Worm (Caenorhabditis elegans) whole organism, L4 larva: ENCODE results near the gene F09G8.5.

Source experiments
- Y48G9A.11 ChIP-seq: fragments of 200-800 bp; sonication (Bioruptor generic); IDR thresholded peaks from 2 replicates; pipeline ENCODE4 v1.3.6; 2022; ENCODE audit warnings: missing genetic modification reagents, missing genetic modification characterization, missing compliant biosample characterization
- Y5F2A.4 ChIP-seq: fragments of 200-800 bp; sonication (Bioruptor generic); optimal IDR thresholded peaks from 2 replicates; lab custom pipeline; 2018; ENCODE audit warnings: mild to moderate bottlenecking, missing genetic modification characterization, missing compliant biosample characterization
- Y75B8A.6 ChIP-seq: fragments of 200-800 bp; sonication (Bioruptor generic); IDR thresholded peaks from 2 replicates; pipeline ENCODE4 v1.3.6; 2022; ENCODE audit warnings: missing genetic modification reagents, missing genetic modification characterization, missing compliant biosample characterization
- aha-1 ChIP-seq: fragments of 150-350 bp; peaks from one replicate; lab custom pipeline; 2014; ENCODE audit warnings: missing biosample characterization, missing genetic modification characterization
- attf-4 ChIP-seq: sonication (generic microtip); optimal IDR thresholded peaks from 3 replicates; lab custom pipeline; 2017; ENCODE audit warnings: missing biosample characterization, missing genetic modification characterization
- ceh-32 ChIP-seq: sonication (generic microtip); optimal IDR thresholded peaks from 2 replicates; lab custom pipeline; 2016; ENCODE audit warnings: mild to moderate bottlenecking, missing genetic modification characterization, missing compliant biosample characterization; ENCODE audit not compliant: poor library complexity
- ceh-44 ChIP-seq: fragments of 200-800 bp; sonication (Bioruptor generic); IDR thresholded peaks from 2 replicates; pipeline ENCODE4 v1.3.6; 2022; ENCODE audit warnings: missing genetic modification reagents, missing genetic modification characterization, missing compliant biosample characterization
- daf-12 ChIP-seq: fragments of 150-350 bp; optimal IDR thresholded peaks from 2 replicates; lab custom pipeline; 2014; ENCODE audit warnings: missing biosample characterization, missing genetic modification reagents, missing genetic modification characterization
- dmd-6 ChIP-seq: fragments of 200-800 bp; sonication (Bioruptor generic); IDR thresholded peaks from 2 replicates; pipeline ENCODE4 v1.3.6; 2022; ENCODE audit warnings: missing genetic modification reagents, missing genetic modification characterization, missing compliant biosample characterization
- dpl-1 ChIP-seq: fragments of 150-350 bp; optimal IDR thresholded peaks from 2 replicates; lab custom pipeline; 2014; ENCODE audit warnings: missing biosample characterization, missing genetic modification reagents, missing genetic modification characterization
- hif-1 ChIP-seq, 2 experiments: sonication (generic microtip); optimal IDR thresholded peaks; 2 replicates each; lab custom pipeline; 2016 to 2017; ENCODE audit warnings: missing compliant biosample characterization in 2 of 2, missing genetic modification characterization in 2 of 2, missing genetic modification reagents in 2 of 2, missing genotype in 2 of 2, mild to moderate bottlenecking in 1 of 2
- hmg-1.1 ChIP-seq: fragments of 200-800 bp; sonication (Bioruptor generic); IDR thresholded peaks from 2 replicates; pipeline ENCODE4 v1.3.6; 2022; ENCODE audit warnings: missing genetic modification reagents, missing genetic modification characterization, missing compliant biosample characterization
- lim-7 ChIP-seq: fragments of 200-800 bp; sonication (Bioruptor generic); IDR thresholded peaks from 2 replicates; pipeline ENCODE4 v1.3.6; 2022; ENCODE audit warnings: missing genetic modification characterization, missing compliant biosample characterization
- lin-13 ChIP-seq: fragments of 150-350 bp; optimal IDR thresholded peaks from 2 replicates; lab custom pipeline; 2014; ENCODE audit warnings: missing biosample characterization, missing genetic modification reagents, missing genetic modification characterization
- lin-29 ChIP-seq: fragments of 200-800 bp; sonication (Bioruptor generic); IDR thresholded peaks from 2 replicates; pipeline ENCODE4 v1.3.6; 2022; ENCODE audit warnings: missing genetic modification reagents, missing genetic modification characterization, missing compliant biosample characterization
- lin-38 ChIP-seq: fragments of 200-800 bp; sonication (Bioruptor generic); IDR thresholded peaks from 2 replicates; pipeline ENCODE4 v1.3.6; 2022; ENCODE audit warnings: missing genetic modification reagents, missing genetic modification characterization, missing compliant biosample characterization
- lir-3 ChIP-seq: sonication (generic microtip); optimal IDR thresholded peaks from 2 replicates; lab custom pipeline; 2016; ENCODE audit warnings: mild to moderate bottlenecking, missing genetic modification characterization, missing compliant biosample characterization
- madf-9 ChIP-seq: fragments of 200-800 bp; sonication (Bioruptor generic); conservative IDR thresholded peaks from 2 replicates; pipeline ENCODE4 v1.3.6; 2022; ENCODE audit warnings: missing genetic modification reagents, missing genetic modification characterization, missing compliant biosample characterization
- mdl-1 ChIP-seq, 2 experiments: fragments of 150-350 bp in 1 of 2; sonication (generic microtip) in 1 of 2; optimal IDR thresholded peaks; 2 replicates each; lab custom pipeline; 2014 to 2017; ENCODE audit warnings: missing biosample characterization in 2 of 2, missing genetic modification characterization in 2 of 2
- mdt-29 ChIP-seq: fragments of 200-800 bp; sonication (Bioruptor generic); IDR thresholded peaks from 2 replicates; pipeline ENCODE4 v1.3.6; 2022; ENCODE audit warnings: missing genetic modification reagents, missing genetic modification characterization, missing compliant biosample characterization
- mes-2 ChIP-seq: sonication (generic microtip); optimal IDR thresholded peaks from 2 replicates; lab custom pipeline; 2016; ENCODE audit warnings: missing genotype, mild to moderate bottlenecking, missing genetic modification characterization, missing compliant biosample characterization; ENCODE audit not compliant: poor library complexity, severe bottlenecking
- mxl-2 ChIP-seq: fragments of 200-800 bp; sonication (Bioruptor generic); conservative IDR thresholded peaks from 2 replicates; pipeline ENCODE4 v1.3.6; 2022; ENCODE audit warnings: missing genetic modification reagents, missing genetic modification characterization, missing compliant biosample characterization
- mxl-3 ChIP-seq: fragments of 200-800 bp; sonication (Bioruptor generic); optimal IDR thresholded peaks from 2 replicates; lab custom pipeline; 2018; ENCODE audit warnings: mild to moderate bottlenecking, missing genetic modification characterization, missing compliant biosample characterization
- nhr-102 ChIP-seq: sonication (generic microtip); optimal IDR thresholded peaks from 2 replicates; lab custom pipeline; 2016; ENCODE audit warnings: mild to moderate bottlenecking, missing genetic modification characterization, moderate library complexity, missing compliant biosample characterization
- nhr-25 ChIP-seq: sonication (generic microtip); optimal IDR thresholded peaks from 2 replicates; lab custom pipeline; 2017; ENCODE audit warnings: missing genetic modification characterization, mild to moderate bottlenecking, missing compliant biosample characterization, antibody characterized with exemption, moderate library complexity, borderline replicate concordance; ENCODE audit not compliant: insufficient read depth
- nhr-48 ChIP-seq: sonication (generic microtip); optimal IDR thresholded peaks from 2 replicates; lab custom pipeline; 2016; ENCODE audit warnings: mild to moderate bottlenecking, missing genetic modification characterization, missing compliant biosample characterization
- nhr-77 ChIP-seq: fragments of 150-350 bp; optimal IDR thresholded peaks from 2 replicates; lab custom pipeline; 2014; ENCODE audit warnings: missing biosample characterization, missing genetic modification characterization
- pha-4 ChIP-seq, 2 experiments: fragments of 150-350 bp in 1 of 2; fragments of 200-800 bp in 1 of 2; sonication (Bioruptor generic) in 1 of 2; IDR thresholded peaks in 1 of 2; optimal IDR thresholded peaks in 1 of 2; 2 replicates each; pipeline versions ENCODE4 v1.3.6 to Lab custom; 2014 to 2022; ENCODE audit warnings: missing genetic modification characterization in 2 of 2, missing genetic modification reagents in 2 of 2, missing biosample characterization in 1 of 2, missing compliant biosample characterization in 1 of 2
- php-3 ChIP-seq: fragments of 200-800 bp; sonication (Bioruptor generic); IDR thresholded peaks from 2 replicates; pipeline ENCODE4 v1.3.6; 2022; ENCODE audit warnings: missing genetic modification reagents, missing genetic modification characterization, missing compliant biosample characterization
- pqm-1 ChIP-seq: sonication (generic microtip); optimal IDR thresholded peaks from 2 replicates; lab custom pipeline; 2017; ENCODE audit warnings: missing biosample characterization, missing genetic modification characterization
- rbr-2 ChIP-seq: sonication (generic microtip); optimal IDR thresholded peaks from 2 replicates; lab custom pipeline; 2016; ENCODE audit warnings: missing genotype, missing genetic modification characterization, missing compliant biosample characterization
- spr-1 ChIP-seq: sonication (generic microtip); optimal IDR thresholded peaks from 2 replicates; lab custom pipeline; 2016; ENCODE audit warnings: mild to moderate bottlenecking, missing genetic modification characterization, missing compliant biosample characterization
- spr-3 ChIP-seq: fragments of 200-800 bp; sonication (Bioruptor generic); optimal IDR thresholded peaks from 2 replicates; lab custom pipeline; 2018; ENCODE audit warnings: mild to moderate bottlenecking, missing genetic modification characterization, missing compliant biosample characterization
- tag-97 ChIP-seq: fragments of 200-800 bp; sonication (Bioruptor generic); IDR thresholded peaks from 2 replicates; pipeline ENCODE4 v1.3.6; 2022; ENCODE audit warnings: missing genetic modification characterization, missing compliant biosample characterization
- tra-1 ChIP-seq: fragments of 200-800 bp; sonication (Bioruptor generic); IDR thresholded peaks from 2 replicates; pipeline ENCODE4 v1.3.6; 2022; ENCODE audit warnings: missing genetic modification reagents, missing genetic modification characterization, missing compliant biosample characterization
- unc-130 ChIP-seq: sonication (generic microtip); optimal IDR thresholded peaks from 2 replicates; lab custom pipeline; 2016; ENCODE audit warnings: missing genetic modification reagents, missing genetic modification characterization, missing compliant biosample characterization
- vab-7 ChIP-seq: fragments of 200-800 bp; sonication (Bioruptor generic); IDR thresholded peaks from 2 replicates; pipeline ENCODE4 v1.3.6; 2022; ENCODE audit warnings: missing genetic modification reagents, missing genetic modification characterization, missing compliant biosample characterization
- zfp-3 ChIP-seq: fragments of 200-800 bp; sonication (Bioruptor generic); conservative IDR thresholded peaks from 2 replicates; pipeline ENCODE4 v1.3.6; 2022; ENCODE audit warnings: missing genetic modification reagents, missing genetic modification characterization, missing compliant biosample characterization
- zip-11 ChIP-seq: fragments of 200-800 bp; sonication (Bioruptor generic); IDR thresholded peaks from 2 replicates; pipeline ENCODE4 v1.3.6; 2022; ENCODE audit warnings: missing genetic modification characterization, missing compliant biosample characterization
- ztf-11 ChIP-seq: fragments of 150-350 bp; optimal IDR thresholded peaks from 2 replicates; lab custom pipeline; 2014; ENCODE audit warnings: missing biosample characterization, missing genetic modification characterization

Gene F09G8.5

ce11 chrIII:8250007-8250683, 4.6 kb upstream of the F09G8.5 start, which contains the start of gene knl-1:
TSS of gene knl-1 (plus strand) at chrIII:8250632.
- TF ChIP-seq Y5F2A.4 (GFP tag; lab: Kevin White, UChicago): no peak
- no peak for TF ChIP-seq mdt-29 (GFP tag; lab: Robert Waterston, UW)
- TF ChIP-seq Y48G9A.11 (GFP tag; lab: Robert Waterston, UW): peak; percentile 48; the same call in 1 of the 2 replicates
- TF ChIP-seq madf-9: no peak
- no peak for TF ChIP-seq spr-3 (GFP tag; lab: Kevin White, UChicago)
- peak; percentile 69 for TF ChIP-seq lin-13
- TF ChIP-seq lir-3 (tag; lab: Kevin White, UChicago): no peak
- peak; percentile 84 for TF ChIP-seq aha-1 (tag; lab: Kevin White, UChicago)
- TF ChIP-seq hif-1 (tag; optimal IDR thresholded peaks at IDR 0.05; lab: Kevin White, UChicago): peak in 1 of 2 experiments; percentile 69
- no peak for TF ChIP-seq php-3 (GFP tag; lab: Robert Waterston, UW)
- no peak for TF ChIP-seq zfp-3 (GFP tag; lab: Robert Waterston, UW)
- peak; percentile 19 for TF ChIP-seq nhr-25 (tag; lab: Kevin White, UChicago)
- TF ChIP-seq dmd-6: no peak
- TF ChIP-seq vab-7 (GFP tag; lab: Robert Waterston, UW): peak; percentile 34; the same call in 1 of the 2 replicates
- no peak for TF ChIP-seq tra-1 (GFP tag; lab: Robert Waterston, UW)
- TF ChIP-seq hmg-1.1 (GFP tag; lab: Robert Waterston, UW): no peak
- TF ChIP-seq mes-2 (tag; lab: Kevin White, UChicago): peak; percentile 88
- peak; percentile 97 for TF ChIP-seq unc-130 (GFP tag; lab: Kevin White, UChicago)
- TF ChIP-seq lin-38 (GFP tag; lab: Robert Waterston, UW): peak; percentile 94
- TF ChIP-seq dpl-1 (GFP tag; lab: Kevin White, UChicago): peak; percentile 75
- TF ChIP-seq Y75B8A.6 (GFP tag; lab: Robert Waterston, UW): no peak
- TF ChIP-seq mxl-3 (GFP tag; lab: Kevin White, UChicago): no peak
- no peak for TF ChIP-seq pqm-1 (tag; lab: Kevin White, UChicago)
- no peak for TF ChIP-seq nhr-48 (tag; lab: Kevin White, UChicago)
- peak; percentile 14 for TF ChIP-seq nhr-77 (tag; lab: Kevin White, UChicago)
- TF ChIP-seq nhr-102 (tag; lab: Kevin White, UChicago): no peak
- no peak for TF ChIP-seq attf-4 (tag; lab: Kevin White, UChicago)
- no peak for TF ChIP-seq pha-4 (GFP tag; IDR thresholded peaks at IDR 0.05; lab: Robert Waterston, UW)
- TF ChIP-seq pha-4 (tag; optimal IDR thresholded peaks at IDR 0.05; lab: Kevin White, UChicago): peak; percentile 85

DNA sequence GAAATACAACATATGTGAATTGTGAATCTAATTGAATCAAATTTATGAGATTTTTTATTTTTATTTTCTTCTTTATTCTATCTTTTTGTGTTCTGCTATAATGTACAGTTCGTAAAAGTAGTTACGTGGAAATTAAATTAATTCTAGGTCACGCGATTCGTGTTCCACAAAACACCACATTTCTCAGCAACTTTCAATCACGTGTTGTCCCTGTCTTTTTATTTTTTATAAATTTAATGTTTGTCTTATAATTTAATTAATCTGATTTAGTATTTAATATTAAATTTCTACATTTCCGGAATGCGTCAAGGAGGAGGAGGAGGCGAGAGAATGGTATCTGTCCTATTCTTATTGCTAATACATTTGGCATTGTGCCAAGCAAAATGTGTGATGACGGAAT, 3.3 kb downstream of the F09G8.5 start, which contains the start of gene ncr-2:
TSS of gene ncr-2 (plus strand) at position 301 of the 400 bp plus-strand sequence.
- TF ChIP-seq rbr-2 (tag; lab: Kevin White, UChicago) (no peak), ceh-44 (no peak), tag-97 (no peak), mdl-1 (tag; optimal IDR thresholded peaks at IDR 0.05; lab: Kevin White, UChicago) (no peak), mxl-2 (GFP tag; lab: Robert Waterston, UW) (no peak), zip-11 (GFP tag; lab: Robert Waterston, UW) (no peak), mxl-3 (GFP tag; lab: Kevin White, UChicago) (no peak), nhr-25 (tag; lab: Kevin White, UChicago) (no peak), lim-7 (no peak), unc-130 (GFP tag; lab: Kevin White, UChicago) (no peak), lin-29 (GFP tag; lab: Robert Waterston, UW) (no peak), daf-12 (tag; lab: Kevin White, UChicago) (no peak), spr-1 (tag; lab: Kevin White, UChicago) (no peak), ceh-32 (no peak), ztf-11 (tag; lab: Kevin White, UChicago) (no peak)
